Fruit fly (Drosophila melanogaster) whole organism, embryonic: ENCODE measurements around the gene CG31960.

Source experiments
- CG8944 ChIP-seq: fragments of 200-800 bp; sonication (Bioruptor generic); optimal IDR thresholded peaks from 3 replicates; lab custom pipeline; 2016; ENCODE audit warnings: missing biosample characterization, missing genetic modification characterization
- Ets97D ChIP-seq: fragments of 200-800 bp; sonication (Bioruptor generic); optimal IDR thresholded peaks from 3 replicates; lab custom pipeline; 2016; ENCODE audit warnings: missing biosample characterization, missing genetic modification characterization
- Ssrp ChIP-seq: fragments of 200-800 bp; sonication (Bioruptor generic); optimal IDR thresholded peaks from 2 replicates; lab custom pipeline; 2018; ENCODE audit warnings: missing biosample characterization, mild to moderate bottlenecking, missing genetic modification characterization, moderate library complexity
- YL-1 ChIP-seq: fragments of 200-800 bp; sonication (Bioruptor generic); optimal IDR thresholded peaks from 3 replicates; lab custom pipeline; 2017; ENCODE audit warnings: missing biosample characterization, mild to moderate bottlenecking, missing genetic modification characterization
- cas ChIP-seq: fragments of 200-800 bp; sonication (Bioruptor generic); IDR thresholded peaks from 2 replicates; pipeline ENCODE4 v1.3.6; 2022; ENCODE audit warnings: missing biosample characterization, missing genetic modification characterization
- her ChIP-seq: fragments of 200-800 bp; sonication (Bioruptor generic); optimal IDR thresholded peaks from 2 replicates; lab custom pipeline; 2016; ENCODE audit warnings: missing biosample characterization, missing genetic modification characterization
- toy ChIP-seq: fragments of 200-800 bp; sonication (Bioruptor generic); IDR thresholded peaks from 2 replicates; pipeline ENCODE4 v1.3.6; 2022; ENCODE audit warnings: missing biosample characterization, missing genetic modification characterization
- usp ChIP-seq: fragments of >200 bp; optimal IDR thresholded peaks from 2 replicates; lab custom pipeline; 2017; ENCODE audit warnings: missing biosample characterization, missing genetic modification characterization

DNA sequence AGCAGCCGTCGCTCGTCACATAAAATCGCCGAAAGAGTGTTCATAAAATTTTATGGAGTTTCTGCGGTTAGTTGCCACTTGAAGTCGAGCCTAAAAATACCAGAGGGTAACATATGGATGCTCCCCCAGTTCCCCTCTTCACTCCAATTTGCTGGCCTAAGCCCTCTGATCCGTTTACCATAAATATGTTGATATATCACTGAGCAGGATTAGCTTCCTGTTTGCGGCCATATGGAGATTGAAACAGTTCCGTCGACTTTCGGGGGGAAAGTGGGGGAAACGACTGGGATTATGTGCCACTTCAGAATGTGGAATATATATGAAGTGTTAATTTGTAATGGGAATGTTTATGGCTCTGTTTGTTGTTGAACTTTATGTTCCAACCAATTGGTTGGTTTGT, 29.4 kb downstream of the CG31960 start:
- TF ChIP-seq YL-1 (GFP tag; lab: Kevin White, UChicago), result no peak
- no peak for TF ChIP-seq toy (GFP tag; lab: Robert Waterston, UW)
- no peak for TF ChIP-seq her (GFP tag; lab: Kevin White, UChicago)
- TF ChIP-seq Ets97D, result no peak
- no peak for TF ChIP-seq Ssrp
- TF ChIP-seq CG8944 (GFP tag; lab: Kevin White, UChicago), result no peak
- TF ChIP-seq cas, result no peak
- no peak for TF ChIP-seq usp (GFP tag; lab: Kevin White, UChicago)
